Worm (Caenorhabditis elegans) whole organism, L3 larva: ENCODE results near the gene F54D12.9.

Source experiments
- aly-2 ChIP-seq: fragments of 150-350 bp; optimal IDR thresholded peaks from 2 replicates; lab custom pipeline; 2014; ENCODE audit warnings: missing biosample characterization, missing genetic modification characterization
- ama-1 ChIP-seq: fragments of 150-350 bp; optimal IDR thresholded peaks from 2 replicates; lab custom pipeline; 2018
- ceh-16 ChIP-seq: sonication (generic microtip); optimal IDR thresholded peaks from 2 replicates; lab custom pipeline; 2017; ENCODE audit warnings: missing biosample characterization, missing genetic modification characterization
- ceh-28 ChIP-seq: fragments of 150-350 bp; optimal IDR thresholded peaks from 2 replicates; lab custom pipeline; 2014; ENCODE audit warnings: missing biosample characterization, missing genetic modification reagents, missing genetic modification characterization
- ceh-82 ChIP-seq: fragments of 150-350 bp; optimal IDR thresholded peaks from 2 replicates; lab custom pipeline; 2014; ENCODE audit warnings: missing biosample characterization, missing genetic modification characterization
- ceh-9 ChIP-seq: sonication (generic microtip); optimal IDR thresholded peaks from 2 replicates; lab custom pipeline; 2018; ENCODE audit warnings: missing biosample characterization, missing genetic modification characterization
- daf-12 ChIP-seq: fragments of 150-350 bp; optimal IDR thresholded peaks from 2 replicates; lab custom pipeline; 2014; ENCODE audit warnings: missing biosample characterization, missing genetic modification reagents, missing genetic modification characterization
- egl-5 ChIP-seq: fragments of 150-350 bp; optimal IDR thresholded peaks from 2 replicates; lab custom pipeline; 2017; ENCODE audit warnings: missing biosample characterization, missing genetic modification reagents, missing genetic modification characterization, inconsistent platforms
- elt-2 ChIP-seq: sonication (generic microtip); optimal IDR thresholded peaks from 2 replicates; lab custom pipeline; 2016; ENCODE audit warnings: missing genetic modification reagents, mild to moderate bottlenecking, missing genetic modification characterization, missing compliant biosample characterization
- elt-3 ChIP-seq, 3 experiments: fragments of 150-350 bp in 1 of 3; sonication (generic microtip) in 2 of 3; optimal IDR thresholded peaks; 2 replicates in 2 of 3; 4 replicates in 1 of 3; lab custom pipeline; 2014 to 2017; ENCODE audit warnings: missing biosample characterization in 3 of 3, missing genetic modification characterization in 3 of 3
- eor-1 ChIP-seq, 2 experiments: fragments of 150-350 bp; optimal IDR thresholded peaks; 2 replicates each; lab custom pipeline; 2014 to 2018; ENCODE audit warnings: missing biosample characterization in 2 of 2, missing genetic modification characterization in 2 of 2
- fkh-10 ChIP-seq: sonication (generic microtip); optimal IDR thresholded peaks from 2 replicates; lab custom pipeline; 2017; ENCODE audit warnings: missing biosample characterization, missing genetic modification reagents, missing genetic modification characterization
- fkh-2 ChIP-seq: fragments of 150-350 bp; optimal IDR thresholded peaks from 2 replicates; lab custom pipeline; 2014; ENCODE audit warnings: missing biosample characterization, missing genetic modification reagents, missing genetic modification characterization
- fos-1 ChIP-seq: fragments of 150-350 bp; optimal IDR thresholded peaks from 2 replicates; lab custom pipeline; 2014; ENCODE audit warnings: missing biosample characterization, missing genetic modification characterization
- hmg-11 ChIP-seq: sonication (generic microtip); optimal IDR thresholded peaks from 2 replicates; lab custom pipeline; 2016; ENCODE audit warnings: missing genetic modification characterization, missing compliant biosample characterization
- jun-1 ChIP-seq: fragments of 150-350 bp; optimal IDR thresholded peaks from 2 replicates; lab custom pipeline; 2014; ENCODE audit warnings: missing biosample characterization, missing genetic modification reagents, missing genetic modification characterization
- lin-15B ChIP-seq: fragments of 150-350 bp; optimal IDR thresholded peaks from 2 replicates; lab custom pipeline; 2014; ENCODE audit warnings: missing biosample characterization, missing genetic modification characterization
- lsy-12 ChIP-seq: sonication (generic microtip); optimal IDR thresholded peaks from 2 replicates; lab custom pipeline; 2016; ENCODE audit warnings: mild to moderate bottlenecking, missing genetic modification characterization, missing compliant biosample characterization
- mdl-1 ChIP-seq: fragments of 150-350 bp; optimal IDR thresholded peaks from 2 replicates; lab custom pipeline; 2014; ENCODE audit warnings: missing biosample characterization, missing genetic modification characterization
- mml-1 ChIP-seq: fragments of 150-350 bp; sonication (generic microtip); optimal IDR thresholded peaks from 3 replicates; lab custom pipeline; 2014; ENCODE audit warnings: missing biosample characterization, missing genetic modification characterization
- nhr-23 ChIP-seq: fragments of 150-350 bp; optimal IDR thresholded peaks from 2 replicates; lab custom pipeline; 2014; ENCODE audit warnings: missing biosample characterization, missing genetic modification reagents, missing genetic modification characterization
- nhr-237 ChIP-seq: fragments of 150-350 bp; optimal IDR thresholded peaks from 2 replicates; lab custom pipeline; 2014; ENCODE audit warnings: missing biosample characterization, missing genetic modification characterization
- nhr-28 ChIP-seq: fragments of 150-350 bp; optimal IDR thresholded peaks from 2 replicates; lab custom pipeline; 2014; ENCODE audit warnings: missing biosample characterization, missing genetic modification characterization
- nhr-43 ChIP-seq: sonication (generic microtip); optimal IDR thresholded peaks from 2 replicates; lab custom pipeline; 2016; ENCODE audit warnings: mild to moderate bottlenecking, missing genetic modification characterization, missing compliant biosample characterization; ENCODE audit not compliant: poor library complexity, severe bottlenecking
- nhr-76 ChIP-seq: fragments of 150-350 bp; sonication (generic microtip); optimal IDR thresholded peaks from 5 replicates; lab custom pipeline; 2014; ENCODE audit warnings: missing biosample characterization, missing genetic modification characterization
- nhr-77 ChIP-seq: fragments of 150-350 bp; optimal IDR thresholded peaks from 2 replicates; lab custom pipeline; 2014; ENCODE audit warnings: missing biosample characterization, missing genetic modification characterization
- pha-4 ChIP-seq: fragments of 150-350 bp; optimal IDR thresholded peaks from 2 replicates; lab custom pipeline; 2014; ENCODE audit warnings: missing biosample characterization, missing genetic modification reagents, missing genetic modification characterization
- pqm-1 ChIP-seq: fragments of 150-350 bp; optimal IDR thresholded peaks from 2 replicates; lab custom pipeline; 2017; ENCODE audit warnings: missing biosample characterization, missing genetic modification characterization, inconsistent platforms
- sea-2 ChIP-seq: fragments of 150-350 bp; sonication (generic microtip); optimal IDR thresholded peaks from 4 replicates; lab custom pipeline; 2014; ENCODE audit warnings: missing biosample characterization, missing genetic modification reagents, missing genetic modification characterization
- skn-1 ChIP-seq: fragments of 150-350 bp; optimal IDR thresholded peaks from 2 replicates; lab custom pipeline; 2014; ENCODE audit warnings: missing biosample characterization, missing genetic modification characterization
- snpc-4 ChIP-seq: fragments of 150-350 bp; optimal IDR thresholded peaks from 2 replicates; lab custom pipeline; 2014; ENCODE audit warnings: missing biosample characterization, missing genetic modification characterization
- tbx-2 ChIP-seq: sonication (generic microtip); optimal IDR thresholded peaks from 2 replicates; lab custom pipeline; 2016; ENCODE audit warnings: mild to moderate bottlenecking, missing genetic modification characterization, missing compliant biosample characterization
- unc-62 ChIP-seq: fragments of 150-350 bp; sonication (generic microtip); optimal IDR thresholded peaks from 4 replicates; lab custom pipeline; 2014; ENCODE audit warnings: missing biosample characterization, missing genetic modification reagents, missing genetic modification characterization
- zag-1 ChIP-seq: fragments of 150-350 bp; optimal IDR thresholded peaks from 2 replicates; lab custom pipeline; 2014; ENCODE audit warnings: missing biosample characterization, missing genetic modification characterization
- ztf-11 ChIP-seq: fragments of 150-350 bp; optimal IDR thresholded peaks from 2 replicates; lab custom pipeline; 2014; ENCODE audit warnings: missing biosample characterization, missing genetic modification characterization
- ztf-4 ChIP-seq: fragments of 150-350 bp; optimal IDR thresholded peaks from 2 replicates; lab custom pipeline; 2014; ENCODE audit warnings: missing biosample characterization, missing genetic modification characterization

The F54D12.9 gene

DNA sequence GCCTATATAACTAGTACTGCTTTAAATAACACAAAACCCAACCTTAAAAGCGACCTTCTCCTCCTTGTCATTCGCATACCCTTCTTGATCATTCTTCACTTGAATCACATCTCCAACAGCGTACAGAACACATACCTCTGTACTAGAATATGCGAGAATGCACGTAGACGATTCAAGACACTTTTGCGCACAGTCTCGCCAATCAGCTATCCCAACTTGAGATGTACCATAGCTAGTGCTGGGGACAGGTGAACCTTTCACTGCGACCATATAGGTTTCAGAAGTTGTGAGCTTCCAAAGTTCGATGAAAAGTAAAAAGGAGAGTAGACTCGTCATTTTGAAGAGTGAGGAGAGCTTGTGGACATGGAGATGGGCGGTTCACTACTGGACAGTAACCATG, 16.2 kb upstream of the F54D12.9 start, which contains the start of gene F54D12.8:
Gene F54D12.8 (minus strand): TSS at position 336 of the 400 bp plus-strand sequence.
- TF ChIP-seq nhr-76 (tag; lab: Kevin White, UChicago) (no peak), aly-2 (no peak), ceh-82 (tag; lab: Kevin White, UChicago) (no peak), sea-2 (GFP tag; lab: Kevin White, UChicago) (no peak), lin-15B (tag; lab: Kevin White, UChicago) (no peak), snpc-4 (no peak), skn-1 (no peak), tbx-2 (tag; lab: Kevin White, UChicago) (no peak), ceh-28 (tag; lab: Kevin White, UChicago) (no peak), ztf-4 (tag; lab: Kevin White, UChicago) (no peak), fkh-10 (no peak), eor-1 (tag; optimal IDR thresholded peaks at IDR 0.05; lab: Kevin White, UChicago) (no peak), ceh-16 (no peak), mdl-1 (tag; lab: Kevin White, UChicago) (no peak), daf-12 (tag; lab: Kevin White, UChicago) (no peak), ztf-11 (tag; lab: Kevin White, UChicago) (no peak)

DNA sequence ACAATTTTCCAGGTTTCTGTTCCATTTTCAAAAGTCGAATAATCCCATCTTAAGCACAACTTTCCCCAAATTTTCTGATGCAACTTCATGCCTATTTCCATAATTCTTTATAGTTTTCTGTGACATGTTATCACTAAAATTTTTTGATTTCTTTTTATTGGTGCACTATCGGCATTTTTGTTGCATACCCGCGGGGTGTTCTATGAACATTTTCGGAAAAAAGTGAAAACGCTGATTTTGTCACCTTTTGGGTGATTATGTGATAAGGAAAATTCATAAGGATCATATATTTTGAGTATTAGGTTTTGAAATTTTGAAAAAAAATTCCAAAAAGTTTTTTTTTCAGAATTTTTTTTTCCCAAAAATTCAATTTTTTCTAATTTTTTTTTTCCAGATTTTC, 5.0 kb upstream of the F54D12.9 start, which contains the start of gene aat-7:
Gene aat-7 (plus strand): TSS at position 393 of the 400 bp plus-strand sequence.
- TF ChIP-seq nhr-23 = no peak
- TF ChIP-seq ceh-16 = no peak
- no peak for TF ChIP-seq nhr-28
- TF ChIP-seq ceh-28 (tag; lab: Kevin White, UChicago) = no peak
- TF ChIP-seq nhr-43 (tag; lab: Kevin White, UChicago) = no peak
- TF ChIP-seq mdl-1 (tag; lab: Kevin White, UChicago) = no peak
- TF ChIP-seq ceh-82 (tag; lab: Kevin White, UChicago) = no peak
- no peak for TF ChIP-seq ztf-4 (tag; lab: Kevin White, UChicago)
- TF ChIP-seq daf-12 (tag; lab: Kevin White, UChicago) = no peak
- no peak for TF ChIP-seq ztf-11 (tag; lab: Kevin White, UChicago)
- no peak for TF ChIP-seq pha-4
- TF ChIP-seq elt-3 (tag; optimal IDR thresholded peaks at IDR 0.05; lab: Kevin White, UChicago) = no peak
- no peak for TF ChIP-seq egl-5
- TF ChIP-seq zag-1 (tag; lab: Kevin White, UChicago) = no peak
- peak; percentile 70 for TF ChIP-seq pqm-1 (tag; lab: Kevin White, UChicago)
- no peak for TF ChIP-seq mml-1 (tag; lab: Kevin White, UChicago)
- TF ChIP-seq fos-1 = no peak
- peak; percentile 92 for TF ChIP-seq elt-2 (tag; lab: Kevin White, UChicago)
- no peak for TF ChIP-seq unc-62 (GFP tag; lab: Kevin White, UChicago)
- TF ChIP-seq lsy-12 (tag; lab: Kevin White, UChicago) = no peak
- peak; percentile 11 for TF ChIP-seq jun-1 (tag; lab: Kevin White, UChicago)
- no peak for TF ChIP-seq fkh-2 (tag; lab: Kevin White, UChicago)

DNA sequence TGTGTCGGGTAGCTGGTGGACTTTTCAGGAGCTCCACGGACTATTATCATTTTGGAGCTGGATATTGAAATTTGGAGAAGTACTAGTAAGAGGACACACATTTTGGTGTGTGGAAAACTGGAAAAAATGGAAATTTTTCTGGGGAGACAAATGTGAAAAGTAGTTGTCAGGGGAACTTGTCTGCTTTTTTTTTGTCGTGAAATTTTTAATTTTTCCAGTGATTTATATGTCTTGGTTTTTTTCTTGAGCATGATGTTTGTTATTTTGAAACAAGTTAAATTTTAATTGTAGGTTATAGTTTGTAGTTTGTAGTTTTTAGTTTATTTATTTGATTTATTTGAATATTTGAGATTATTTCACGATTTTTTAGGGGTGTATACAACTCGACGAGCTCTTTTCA, 3.8 kb upstream of the F54D12.9 start, which contains the start of gene F54D12.7:
Gene F54D12.7 (minus strand): TSS at position 101 of the 400 bp plus-strand sequence.
- TF ChIP-seq nhr-237 (tag; lab: Kevin White, UChicago) = no peak

DNA sequence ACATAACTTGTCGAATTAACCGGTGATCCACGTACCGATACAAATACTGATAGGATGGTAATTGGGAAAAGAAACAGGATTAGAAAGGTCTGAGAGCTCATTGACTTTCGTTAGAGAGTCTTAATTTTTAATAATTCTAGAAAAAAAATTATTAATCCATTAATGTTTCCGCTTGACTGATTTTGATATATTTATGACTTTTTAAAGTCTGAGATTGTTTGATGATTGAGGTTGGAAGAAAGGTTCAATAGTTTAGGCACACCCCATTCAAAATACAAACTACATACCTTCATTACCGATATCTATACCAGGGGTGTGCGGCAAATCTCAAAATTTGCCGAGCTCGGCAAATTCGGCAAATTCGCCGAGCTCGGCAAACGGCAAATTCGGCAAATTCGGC, 3.3 kb downstream of the F54D12.9 start, which contains the start of gene F54D12.10:
Gene F54D12.10 (minus strand): TSS at position 101 of the 400 bp plus-strand sequence.
- no peak for TF ChIP-seq ceh-9
- TF ChIP-seq ztf-4 (tag; lab: Kevin White, UChicago) = no peak
- TF ChIP-seq nhr-77 (tag; lab: Kevin White, UChicago) = no peak
- no peak for TF ChIP-seq nhr-43 (tag; lab: Kevin White, UChicago)
- no peak for TF ChIP-seq elt-3 (tag; optimal IDR thresholded peaks at IDR 0.05; lab: Kevin White, UChicago)
- no peak for TF ChIP-seq lin-15B (tag; lab: Kevin White, UChicago)
- TF ChIP-seq ama-1 (lab: Kevin White, UChicago) = no peak
- no peak for TF ChIP-seq hmg-11 (tag; lab: Kevin White, UChicago)
- TF ChIP-seq snpc-4 = no peak
- TF ChIP-seq mml-1 (tag; lab: Kevin White, UChicago) = no peak
